Fruit fly (Drosophila melanogaster) whole organism: Measurements from ENCODE around the gene Dok.

Experiments
- CG8478 ChIP-seq: fragments of >200 bp; optimal IDR thresholded peaks from 2 replicates; lab custom pipeline; 2018; ENCODE audit warnings: inconsistent platforms
- Dll ChIP-seq: fragments of >200 bp; optimal IDR thresholded peaks from 2 replicates; lab custom pipeline; 2017
- EcR ChIP-seq, 2 experiments: fragments of >200 bp; optimal IDR thresholded peaks; 2 replicates each; lab custom pipeline; 2017; ENCODE audit warnings: missing biosample characterization in 2 of 2, missing genetic modification characterization in 2 of 2, missing genetic modification reagents in 2 of 2
- pan ChIP-seq: fragments of >200 bp; optimal IDR thresholded peaks from 2 replicates; lab custom pipeline; 2017
- psq ChIP-seq: fragments of >200 bp; optimal IDR thresholded peaks from 2 replicates; lab custom pipeline; 2017
- usp ChIP-seq: fragments of >200 bp; optimal IDR thresholded peaks from 2 replicates; lab custom pipeline; 2017; ENCODE audit warnings: missing biosample characterization, missing genetic modification characterization, mixed read lengths

Dok gene

dm6 chrX:7336962-7337844, 13.2 kb downstream of the Dok start, which contains the start of gene CBP:
CBP (plus strand) TSS chrX:7337352.
- TF ChIP-seq usp (GFP tag; lab: Kevin White, UChicago), result no peak
- TF ChIP-seq CG8478 (lab: Kevin White, UChicago), result no peak
- TF ChIP-seq Dll (lab: Kevin White, UChicago), result no peak
- TF ChIP-seq EcR (GFP tag; optimal IDR thresholded peaks at IDR 0.05; lab: Kevin White, UChicago), result no peak
- no peak for TF ChIP-seq pan (lab: Kevin White, UChicago)
- no peak for TF ChIP-seq psq (lab: Kevin White, UChicago)

dm6 chrX:7337975-7338374, 14.0 kb downstream of the Dok start:
- TF ChIP-seq Dll (lab: Kevin White, UChicago) (no peak), CG8478 (lab: Kevin White, UChicago) (no peak)

dm6 chrX:7338538-7338937, 14.5 kb downstream of the Dok start:
- no peak for TF ChIP-seq usp (GFP tag; lab: Kevin White, UChicago)
- no peak for TF ChIP-seq Dll (lab: Kevin White, UChicago)
- no peak for TF ChIP-seq EcR (GFP tag; optimal IDR thresholded peaks at IDR 0.05; lab: Kevin White, UChicago)
- TF ChIP-seq psq (lab: Kevin White, UChicago), result no peak
- no peak for TF ChIP-seq CG8478 (lab: Kevin White, UChicago)
- no peak for TF ChIP-seq pan (lab: Kevin White, UChicago)

DNA sequence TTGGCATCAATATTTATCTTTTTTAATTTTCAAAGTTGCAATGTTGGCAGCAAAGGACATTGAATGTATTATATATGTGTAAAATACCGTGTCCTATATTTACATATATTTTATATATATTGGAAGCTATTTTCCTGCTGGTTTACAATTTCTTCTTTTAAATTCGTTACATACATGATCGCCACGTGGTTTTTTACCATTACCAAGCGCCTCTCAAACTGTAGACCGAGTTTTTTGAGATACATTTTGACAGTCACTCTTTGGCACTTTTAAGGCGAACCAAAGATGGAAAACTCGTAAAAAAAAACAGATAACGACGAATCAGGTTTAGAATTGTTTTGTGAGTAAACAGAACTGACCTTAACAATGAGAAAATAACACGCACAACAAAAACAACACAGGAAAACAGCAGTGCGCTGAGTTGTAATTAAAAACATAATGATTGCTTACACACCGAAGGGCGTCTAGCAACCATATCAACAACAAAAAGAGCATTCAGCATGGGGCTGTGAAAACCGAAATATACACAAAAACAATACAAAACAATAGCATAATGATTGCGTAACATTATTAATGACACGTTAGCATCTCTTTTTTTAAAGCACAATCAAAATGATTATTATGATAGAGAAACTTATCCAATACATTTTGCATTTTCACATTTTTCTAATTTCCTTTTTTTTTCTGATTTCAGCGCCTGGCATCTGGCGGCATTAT, 15.8 kb downstream of the Dok start:
- TF ChIP-seq CG8478 (lab: Kevin White, UChicago) (no peak), usp (GFP tag; lab: Kevin White, UChicago) (no peak)

dm6 chrX:7340667-7341066, 16.7 kb downstream of the Dok start:
- no peak for TF ChIP-seq usp (GFP tag; lab: Kevin White, UChicago)

DNA sequence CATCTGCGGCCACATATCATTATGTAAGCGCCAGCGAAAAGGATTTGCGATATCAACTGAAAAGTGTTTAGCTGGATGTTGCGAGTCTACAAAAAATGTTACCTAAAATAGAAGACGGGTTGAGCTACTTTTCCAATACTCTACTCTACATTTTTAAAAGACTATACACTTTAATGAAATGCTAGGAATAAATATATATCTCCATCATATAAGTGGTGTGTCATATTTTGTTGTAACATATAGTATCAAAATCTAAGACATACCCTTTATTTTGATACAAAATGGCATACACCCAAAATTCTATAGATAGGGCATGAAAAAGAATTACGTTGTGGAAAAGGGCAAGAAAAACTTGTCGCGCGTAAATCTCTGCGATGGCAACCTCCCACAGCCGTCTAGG, 19.0 kb downstream of the Dok start:
- TF ChIP-seq EcR (GFP tag; optimal IDR thresholded peaks at IDR 0.05; lab: Kevin White, UChicago), result no peak
- TF ChIP-seq psq (lab: Kevin White, UChicago), result no peak
- TF ChIP-seq usp (GFP tag; lab: Kevin White, UChicago), result no peak

dm6 chrX:7347406-7347805, 23.4 kb downstream of the Dok start, which contains the start of gene CG15034:
CG15034 (minus strand) TSS chrX:7347506.
- TF ChIP-seq pan (lab: Kevin White, UChicago), result no peak
- TF ChIP-seq EcR (GFP tag; optimal IDR thresholded peaks at IDR 0.05; lab: Kevin White, UChicago), result no peak
- TF ChIP-seq psq (lab: Kevin White, UChicago), result no peak
- TF ChIP-seq CG8478 (lab: Kevin White, UChicago), result no peak
- TF ChIP-seq usp (GFP tag; lab: Kevin White, UChicago), result no peak
- no peak for TF ChIP-seq Dll (lab: Kevin White, UChicago)

DNA sequence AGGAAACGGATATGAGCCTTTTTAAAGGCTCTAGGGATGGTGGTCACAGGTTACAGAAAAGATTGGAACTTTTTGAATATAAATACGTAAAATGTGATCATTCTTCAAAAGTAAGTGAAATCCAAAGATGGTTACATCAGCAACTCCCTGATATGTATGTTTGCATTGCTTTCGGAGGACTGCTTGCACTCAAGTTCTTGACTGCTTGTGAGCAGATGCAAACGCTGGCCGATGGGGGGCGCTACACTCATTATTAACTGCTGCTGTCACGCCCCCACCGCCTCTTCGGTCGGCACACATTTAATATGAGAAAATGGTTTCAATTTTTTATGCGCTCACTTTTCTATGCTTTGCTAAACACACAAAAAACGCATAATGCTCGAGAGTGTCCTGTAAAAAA, 25.9 kb downstream of the Dok start:
- TF ChIP-seq pan (lab: Kevin White, UChicago), result no peak

dm6 chrX:7358496-7358895, 34.5 kb downstream of the Dok start, which contains the start of gene CG1999:
CG1999 (plus strand) TSS chrX:7358796.
- TF ChIP-seq psq (lab: Kevin White, UChicago), result no peak
- no peak for TF ChIP-seq usp (GFP tag; lab: Kevin White, UChicago)
- TF ChIP-seq CG8478 (lab: Kevin White, UChicago), result no peak

dm6 chrX:7368361-7368760, 44.3 kb downstream of the Dok start:
- no peak for TF ChIP-seq pan (lab: Kevin White, UChicago)
- no peak for TF ChIP-seq usp (GFP tag; lab: Kevin White, UChicago)
- TF ChIP-seq psq (lab: Kevin White, UChicago), result no peak
- TF ChIP-seq EcR (GFP tag; optimal IDR thresholded peaks at IDR 0.05; lab: Kevin White, UChicago), result no peak
- TF ChIP-seq Dll (lab: Kevin White, UChicago), result no peak

dm6 chrX:7372475-7372874, 48.5 kb downstream of the Dok start:
- TF ChIP-seq pan (lab: Kevin White, UChicago) (no peak), CG8478 (lab: Kevin White, UChicago) (no peak), Dll (lab: Kevin White, UChicago) (no peak), EcR (GFP tag; optimal IDR thresholded peaks at IDR 0.05; lab: Kevin White, UChicago) (no peak), usp (GFP tag; lab: Kevin White, UChicago) (no peak), psq (lab: Kevin White, UChicago) (no peak)

DNA sequence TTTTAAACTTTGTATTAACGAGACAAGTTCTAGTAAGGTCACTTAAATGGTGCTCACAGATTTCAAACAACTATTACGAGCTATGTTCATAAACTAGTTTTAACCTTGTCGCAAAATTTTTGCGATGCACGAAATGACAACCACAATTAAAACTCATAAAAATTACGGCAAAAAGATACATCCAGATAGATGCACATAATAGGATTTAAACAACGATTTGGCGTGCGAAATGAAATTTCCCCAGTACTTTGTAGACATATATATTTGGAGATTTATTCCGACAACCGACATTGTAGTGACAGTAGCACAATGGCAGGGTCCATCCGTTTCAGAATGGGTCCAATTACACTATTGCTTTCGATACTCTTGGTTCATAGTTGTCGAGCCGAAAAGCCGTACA, 53.8 kb downstream of the Dok start, which contains the start of gene CheA7a:
TSS of gene CheA7a (plus strand) at position 301 of the 400 bp plus-strand sequence.
- TF ChIP-seq psq (lab: Kevin White, UChicago), result no peak
- TF ChIP-seq CG8478 (lab: Kevin White, UChicago), result no peak
- no peak for TF ChIP-seq EcR (GFP tag; optimal IDR thresholded peaks at IDR 0.05; lab: Kevin White, UChicago)
- TF ChIP-seq pan (lab: Kevin White, UChicago), result no peak
- no peak for TF ChIP-seq Dll (lab: Kevin White, UChicago)
- TF ChIP-seq usp (GFP tag; lab: Kevin White, UChicago), result no peak
